Worm (Caenorhabditis elegans) whole organism, L4 larva: ENCODE results near the gene C04E12.4.

ENCODE experiments used
- F10B5.3 ChIP-seq: sonication (generic microtip); optimal IDR thresholded peaks from 2 replicates; lab custom pipeline; 2016; ENCODE audit warnings: mild to moderate bottlenecking, missing genetic modification characterization, missing compliant biosample characterization
- T26A8.4 ChIP-seq: fragments of 200-800 bp; sonication (Bioruptor generic); IDR thresholded peaks from 2 replicates; pipeline ENCODE4 v1.3.6; 2022; ENCODE audit warnings: missing genetic modification characterization, missing compliant biosample characterization
- Y5F2A.4 ChIP-seq: fragments of 200-800 bp; sonication (Bioruptor generic); optimal IDR thresholded peaks from 2 replicates; lab custom pipeline; 2018; ENCODE audit warnings: mild to moderate bottlenecking, missing genetic modification characterization, missing compliant biosample characterization
- aha-1 ChIP-seq: fragments of 150-350 bp; peaks from one replicate; lab custom pipeline; 2014; ENCODE audit warnings: missing biosample characterization, missing genetic modification characterization
- ceh-20 ChIP-seq: fragments of 200-800 bp; sonication (Bioruptor generic); IDR thresholded peaks from 2 replicates; pipeline ENCODE4 v1.3.6; 2022; ENCODE audit warnings: missing genetic modification reagents, missing genetic modification characterization, missing compliant biosample characterization
- ceh-62 ChIP-seq: sonication (generic microtip); optimal IDR thresholded peaks from 2 replicates; lab custom pipeline; 2017; ENCODE audit warnings: missing biosample characterization, missing genetic modification characterization
- ceh-82 ChIP-seq: sonication (generic microtip); optimal IDR thresholded peaks from 2 replicates; lab custom pipeline; 2017; ENCODE audit warnings: missing biosample characterization, missing genetic modification characterization
- ctbp-1 ChIP-seq: fragments of 200-800 bp; sonication (Bioruptor generic); IDR thresholded peaks from 2 replicates; pipeline ENCODE4 v1.3.6; 2022; ENCODE audit warnings: missing genetic modification reagents, missing genetic modification characterization, missing compliant biosample characterization
- daf-16 ChIP-seq, 3 experiments: sonication (generic microtip); optimal IDR thresholded peaks; 2 replicates each; lab custom pipeline; 2016 to 2017; ENCODE audit warnings: missing genetic modification characterization in 3 of 3, missing genetic modification reagents in 3 of 3, mild to moderate bottlenecking in 2 of 3, missing compliant biosample characterization in 2 of 3, missing biosample characterization in 1 of 3, moderate library complexity in 1 of 3
- daf-19 ChIP-seq: fragments of 200-800 bp; sonication (Bioruptor generic); conservative IDR thresholded peaks from 2 replicates; pipeline ENCODE4 v1.3.6; 2022; ENCODE audit warnings: missing genetic modification characterization, missing compliant biosample characterization
- dmd-6 ChIP-seq: fragments of 200-800 bp; sonication (Bioruptor generic); IDR thresholded peaks from 2 replicates; pipeline ENCODE4 v1.3.6; 2022; ENCODE audit warnings: missing genetic modification reagents, missing genetic modification characterization, missing compliant biosample characterization
- dmd-8 ChIP-seq: fragments of 200-800 bp; sonication (Bioruptor generic); IDR thresholded peaks from 2 replicates; pipeline ENCODE4 v1.3.6; 2022; ENCODE audit warnings: missing genetic modification characterization, missing compliant biosample characterization
- egl-27 ChIP-seq: sonication (generic microtip); optimal IDR thresholded peaks from 3 replicates; lab custom pipeline; 2017; ENCODE audit warnings: missing biosample characterization, missing genetic modification reagents, missing genetic modification characterization
- fkh-10 ChIP-seq: fragments of 150-350 bp; optimal IDR thresholded peaks from 2 replicates; lab custom pipeline; 2014; ENCODE audit warnings: missing biosample characterization, missing genetic modification reagents, missing genetic modification characterization
- hif-1 ChIP-seq, 2 experiments: sonication (generic microtip); optimal IDR thresholded peaks; 2 replicates each; lab custom pipeline; 2016 to 2017; ENCODE audit warnings: missing compliant biosample characterization in 2 of 2, missing genetic modification characterization in 2 of 2, missing genetic modification reagents in 2 of 2, missing genotype in 2 of 2, mild to moderate bottlenecking in 1 of 2
- hlh-11 ChIP-seq: fragments of 200-800 bp; sonication (Bioruptor generic); optimal IDR thresholded peaks from 2 replicates; lab custom pipeline; 2018; ENCODE audit warnings: mild to moderate bottlenecking, missing genetic modification characterization, missing compliant biosample characterization
- hlh-30 ChIP-seq: sonication (generic microtip); optimal IDR thresholded peaks from 2 replicates; lab custom pipeline; 2017; ENCODE audit warnings: antibody characterized with exemption, mild to moderate bottlenecking, missing genetic modification characterization, missing compliant biosample characterization; ENCODE audit not compliant: insufficient read depth
- madf-9 ChIP-seq: fragments of 200-800 bp; sonication (Bioruptor generic); conservative IDR thresholded peaks from 2 replicates; pipeline ENCODE4 v1.3.6; 2022; ENCODE audit warnings: missing genetic modification reagents, missing genetic modification characterization, missing compliant biosample characterization
- mdl-1 ChIP-seq, 2 experiments: fragments of 150-350 bp in 1 of 2; sonication (generic microtip) in 1 of 2; optimal IDR thresholded peaks; 2 replicates each; lab custom pipeline; 2014 to 2017; ENCODE audit warnings: missing biosample characterization in 2 of 2, missing genetic modification characterization in 2 of 2
- mdt-29 ChIP-seq: fragments of 200-800 bp; sonication (Bioruptor generic); IDR thresholded peaks from 2 replicates; pipeline ENCODE4 v1.3.6; 2022; ENCODE audit warnings: missing genetic modification reagents, missing genetic modification characterization, missing compliant biosample characterization
- nhr-10 ChIP-seq: fragments of 150-350 bp; optimal IDR thresholded peaks from 2 replicates; lab custom pipeline; 2014; ENCODE audit warnings: missing biosample characterization, missing genetic modification characterization
- nhr-11 ChIP-seq: fragments of 150-350 bp; optimal IDR thresholded peaks from 2 replicates; lab custom pipeline; 2014; ENCODE audit warnings: missing biosample characterization, missing genetic modification characterization
- nhr-111 ChIP-seq: fragments of 200-800 bp; sonication (Bioruptor generic); optimal IDR thresholded peaks from 2 replicates; lab custom pipeline; 2018; ENCODE audit warnings: mild to moderate bottlenecking, missing genetic modification characterization, missing compliant biosample characterization
- nhr-237 ChIP-seq: sonication (generic microtip); optimal IDR thresholded peaks from 2 replicates; lab custom pipeline; 2017; ENCODE audit warnings: missing biosample characterization, missing genetic modification characterization
- nhr-28 ChIP-seq: fragments of 150-350 bp; optimal IDR thresholded peaks from 2 replicates; lab custom pipeline; 2014; ENCODE audit warnings: missing biosample characterization, missing genetic modification characterization
- nhr-41 ChIP-seq: fragments of 200-800 bp; sonication (Bioruptor generic); IDR thresholded peaks from 2 replicates; pipeline ENCODE4 v1.3.6; 2022; ENCODE audit warnings: missing genetic modification reagents, missing genetic modification characterization, missing compliant biosample characterization
- nhr-48 ChIP-seq: sonication (generic microtip); optimal IDR thresholded peaks from 2 replicates; lab custom pipeline; 2016; ENCODE audit warnings: mild to moderate bottlenecking, missing genetic modification characterization, missing compliant biosample characterization
- saeg-2 ChIP-seq: fragments of 200-800 bp; sonication (Bioruptor generic); IDR thresholded peaks from 2 replicates; pipeline ENCODE4 v1.3.6; 2022; ENCODE audit warnings: missing genetic modification reagents, missing genetic modification characterization, missing compliant biosample characterization
- set-16 ChIP-seq: fragments of 200-800 bp; sonication (Bioruptor generic); IDR thresholded peaks from 2 replicates; pipeline ENCODE4 v1.3.6; 2022; ENCODE audit warnings: missing genetic modification reagents, missing genetic modification characterization, missing compliant biosample characterization
- spr-1 ChIP-seq: sonication (generic microtip); optimal IDR thresholded peaks from 2 replicates; lab custom pipeline; 2016; ENCODE audit warnings: mild to moderate bottlenecking, missing genetic modification characterization, missing compliant biosample characterization
- unc-39 ChIP-seq: sonication (generic microtip); optimal IDR thresholded peaks from 2 replicates; lab custom pipeline; 2017; ENCODE audit warnings: missing biosample characterization, missing genetic modification characterization
- unc-62 ChIP-seq, 3 experiments: fragments of 150-350 bp in 1 of 3; sonication (generic microtip); optimal IDR thresholded peaks in 2 of 3; peaks in 1 of 3; 1 replicate in 1 of 3; 2 replicates in 2 of 3; lab custom pipeline; 2014 to 2017; ENCODE audit warnings: missing biosample characterization in 3 of 3, missing genetic modification characterization in 3 of 3, missing genetic modification reagents in 3 of 3, missing genotype in 1 of 3
- zfp-3 ChIP-seq: fragments of 200-800 bp; sonication (Bioruptor generic); conservative IDR thresholded peaks from 2 replicates; pipeline ENCODE4 v1.3.6; 2022; ENCODE audit warnings: missing genetic modification reagents, missing genetic modification characterization, missing compliant biosample characterization
- zip-11 ChIP-seq: fragments of 200-800 bp; sonication (Bioruptor generic); IDR thresholded peaks from 2 replicates; pipeline ENCODE4 v1.3.6; 2022; ENCODE audit warnings: missing genetic modification characterization, missing compliant biosample characterization
- ztf-7 ChIP-seq: fragments of 150-350 bp; optimal IDR thresholded peaks from 2 replicates; lab custom pipeline; 2014; ENCODE audit warnings: missing biosample characterization, missing genetic modification characterization

The C04E12.4 gene

DNA sequence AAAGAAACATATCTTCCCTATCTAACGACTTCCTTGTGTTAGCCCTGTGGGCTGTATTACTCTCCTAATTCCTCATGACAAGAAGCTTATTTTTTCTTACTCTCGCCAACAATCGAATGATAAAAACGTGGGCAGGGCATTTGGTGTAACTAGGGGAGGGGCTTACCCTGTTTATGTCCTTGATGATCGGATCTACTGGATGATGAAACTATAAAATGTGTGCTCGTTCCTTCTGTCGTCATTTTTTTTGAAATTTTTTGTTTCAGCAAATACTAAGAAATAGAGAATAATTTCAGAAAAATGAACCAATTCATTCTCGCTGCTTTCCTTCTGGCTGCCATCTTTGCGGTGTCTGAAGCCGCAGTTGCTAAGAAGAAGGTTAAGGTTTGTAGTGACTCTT is 20.1 kb upstream of the C04E12.4 start, which contains the start of gene C17B7.3:
C17B7.3 (plus strand) TSS at position 301 of the 400 bp plus-strand sequence.
- TF ChIP-seq dmd-8 (GFP tag; lab: Robert Waterston, UW) (no peak), Y5F2A.4 (GFP tag; lab: Kevin White, UChicago) (no peak)

ce11 chrV:3344001-3344400 is 18.6 kb upstream of the C04E12.4 start:
- TF ChIP-seq daf-16 (GFP tag; optimal IDR thresholded peaks at IDR 0.05; lab: Kevin White, UChicago) (peak in 1 of 2 experiments; percentile 30), daf-16 (tag; optimal IDR thresholded peaks at IDR 0.05; lab: Kevin White, UChicago) (no peak), ceh-20 (GFP tag; lab: Robert Waterston, UW) (0 out of 2 replicates have a peak, but pooled peaks have one; percentile 75), hif-1 (tag; optimal IDR thresholded peaks at IDR 0.05; lab: Kevin White, UChicago) (peak in 1 of 2 experiments; percentile 59), hlh-30 (tag; lab: Kevin White, UChicago) (peak; percentile 17), aha-1 (tag; lab: Kevin White, UChicago) (peak; percentile 62), saeg-2 (GFP tag; lab: Robert Waterston, UW) (no peak), ceh-62 (tag; lab: Kevin White, UChicago) (no peak), F10B5.3 (tag; lab: Kevin White, UChicago) (no peak), hlh-11 (tag; lab: Kevin White, UChicago) (peak; percentile 67), dmd-6 (GFP tag; lab: Robert Waterston, UW) (peak; percentile 22; the same call in 1 of the 2 replicates), nhr-11 (tag; lab: Kevin White, UChicago) (peak; percentile 36), unc-62 (GFP tag; optimal IDR thresholded peaks at IDR 0.05 in 1 of 2; lab: Kevin White, UChicago) (peak in 1 of 2 experiments; percentile 88), unc-62 (tag; optimal IDR thresholded peaks at IDR 0.05; lab: Kevin White, UChicago) (no peak)

DNA sequence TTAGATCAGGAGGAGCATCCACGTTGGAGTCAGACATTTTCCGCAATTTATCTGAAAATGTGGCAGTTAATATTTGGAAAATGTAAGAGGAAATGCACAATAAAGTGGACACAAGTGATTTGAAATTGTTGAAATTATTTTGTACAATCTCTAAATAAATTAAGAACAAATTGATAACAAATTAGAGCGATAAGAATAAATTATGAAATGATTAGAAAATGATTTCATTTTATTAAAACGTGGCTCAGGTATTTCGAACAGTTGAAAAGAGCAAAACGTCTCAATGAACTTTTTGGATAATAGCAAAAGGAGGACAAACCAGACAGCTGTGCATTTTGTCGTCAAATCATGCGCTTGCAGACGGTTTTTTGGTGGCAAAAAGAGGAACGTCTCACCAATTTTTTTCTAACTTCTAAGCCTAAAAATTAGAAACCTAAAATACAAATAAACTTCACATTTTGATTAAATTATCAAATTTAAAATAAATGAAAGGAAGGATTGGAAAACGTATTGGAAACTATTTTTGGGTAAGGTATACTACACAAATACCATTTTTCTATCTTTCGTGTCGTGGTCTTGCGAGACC is 16.0 kb upstream of the C04E12.4 start, which contains the start of gene fbxa-65:
fbxa-65 (minus strand) TSS at position 51 of the 586 bp plus-strand sequence.
- TF ChIP-seq nhr-28 (peak; percentile 23), aha-1 (tag; lab: Kevin White, UChicago) (peak; percentile 94), fkh-10 (GFP tag; lab: Kevin White, UChicago) (no peak)
- TF ChIP-seq, all 104 proteins: peak for 2

DNA sequence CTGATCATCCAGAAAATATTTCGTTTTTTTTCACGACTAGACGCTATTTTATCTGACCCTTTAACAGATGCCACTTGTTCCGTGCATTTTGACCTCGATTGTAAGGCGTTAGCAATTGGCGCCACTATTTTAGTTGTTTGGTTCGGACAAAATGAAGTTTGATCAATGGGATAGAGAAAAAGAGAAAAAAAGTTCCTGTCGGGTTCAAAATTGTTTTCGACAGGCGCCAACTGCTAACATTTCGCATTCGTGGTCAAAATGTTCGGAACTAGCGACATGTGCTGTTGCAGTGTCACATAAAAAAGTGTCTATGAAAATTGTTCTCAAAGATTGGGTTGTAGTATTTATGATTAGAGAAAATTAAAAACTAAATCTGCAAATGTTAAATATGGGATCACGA is 15.1 kb upstream of the C04E12.4 start:
- TF ChIP-seq ceh-20 (GFP tag; lab: Robert Waterston, UW) (0 out of 2 replicates have a peak, but pooled peaks have one; percentile 47), set-16 (GFP tag; lab: Robert Waterston, UW) (no peak), daf-19 (GFP tag; lab: Robert Waterston, UW) (no peak), nhr-48 (peak; percentile 2), dmd-6 (GFP tag; lab: Robert Waterston, UW) (peak; percentile 58), aha-1 (tag; lab: Kevin White, UChicago) (peak; percentile 40), daf-16 (GFP tag; optimal IDR thresholded peaks at IDR 0.05; lab: Kevin White, UChicago) (peak in 1 of 2 experiments; percentile 82), daf-16 (tag; optimal IDR thresholded peaks at IDR 0.05; lab: Kevin White, UChicago) (no peak), hlh-11 (tag; lab: Kevin White, UChicago) (peak; percentile 64)
- TF ChIP-seq, all 104 proteins: peak for 6

DNA sequence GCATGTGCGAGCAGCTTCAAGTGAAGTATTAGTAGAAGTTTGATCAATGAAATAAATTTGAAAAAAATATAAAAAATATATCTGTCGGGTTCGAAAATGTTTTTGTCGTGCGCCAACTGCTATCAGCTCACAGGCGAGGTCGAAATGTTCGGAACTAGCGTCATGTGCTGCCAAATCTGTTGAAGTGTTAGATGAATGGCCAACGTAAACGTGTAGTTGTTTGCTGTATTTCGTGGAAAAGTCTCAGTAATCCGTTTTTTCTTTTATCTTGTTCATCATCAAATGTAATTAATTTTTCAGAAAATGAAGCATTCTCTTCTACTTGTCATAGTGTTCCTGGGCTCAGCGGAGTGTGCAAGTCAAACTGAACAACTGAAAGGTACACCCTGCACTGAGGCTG is 12.7 kb upstream of the C04E12.4 start, which contains the start of gene C17B7.15:
C17B7.15 (plus strand) TSS at position 301 of the 400 bp plus-strand sequence.
- TF ChIP-seq ceh-82 (tag; lab: Kevin White, UChicago), result no peak
- peak in 1 of 2 experiments; percentile 60 for TF ChIP-seq daf-16 (GFP tag; optimal IDR thresholded peaks at IDR 0.05; lab: Kevin White, UChicago)
- TF ChIP-seq daf-16 (tag; optimal IDR thresholded peaks at IDR 0.05; lab: Kevin White, UChicago), result no peak
- TF ChIP-seq, all 104 proteins: peak for 1

DNA sequence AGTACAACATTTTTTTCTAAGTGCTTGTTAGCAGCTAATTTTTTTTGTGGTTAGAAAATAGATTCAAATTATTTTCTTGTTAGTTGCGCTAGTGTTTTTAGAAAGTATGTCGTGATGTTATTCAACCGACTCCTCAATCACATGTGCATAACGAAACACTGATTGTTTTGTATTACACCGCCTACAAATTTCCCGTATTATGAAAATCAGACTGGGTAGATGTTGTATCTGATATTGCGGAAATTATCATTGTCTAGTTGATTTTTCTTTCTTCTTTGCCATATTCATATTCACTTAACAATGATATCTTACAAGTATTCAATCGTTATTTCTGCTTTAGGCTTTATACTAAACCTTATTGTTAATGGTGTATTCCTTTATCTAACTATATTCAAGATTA is 11.3 kb upstream of the C04E12.4 start, which contains the start of gene str-63:
str-63 (plus strand) TSS at position 301 of the 400 bp plus-strand sequence.
- TF ChIP-seq T26A8.4, result no peak
- no peak for TF ChIP-seq egl-27 (tag; lab: Kevin White, UChicago)
- TF ChIP-seq unc-39 (tag; lab: Kevin White, UChicago), result no peak
- no peak for TF ChIP-seq nhr-10
- TF ChIP-seq zfp-3 (GFP tag; lab: Robert Waterston, UW), result no peak
- TF ChIP-seq nhr-48, result no peak
- TF ChIP-seq nhr-41 (GFP tag; lab: Robert Waterston, UW), result no peak
- no peak for TF ChIP-seq ztf-7 (tag; lab: Kevin White, UChicago)
- TF ChIP-seq nhr-237 (tag; lab: Kevin White, UChicago), result no peak
- TF ChIP-seq mdt-29 (GFP tag; lab: Robert Waterston, UW), result no peak
- TF ChIP-seq ctbp-1 (GFP tag; lab: Robert Waterston, UW), result no peak
- no peak for TF ChIP-seq spr-1 (tag; lab: Kevin White, UChicago)
- TF ChIP-seq zip-11 (GFP tag; lab: Robert Waterston, UW), result no peak
- no peak for TF ChIP-seq nhr-111 (GFP tag; lab: Kevin White, UChicago)
- no peak for TF ChIP-seq mdl-1 (tag; optimal IDR thresholded peaks at IDR 0.05; lab: Kevin White, UChicago)
- no peak for TF ChIP-seq madf-9 (GFP tag; lab: Robert Waterston, UW)
